Worm (Caenorhabditis elegans) whole organism, L4 larva: Measurements from ENCODE around the gene Y56A3A.28.
A peak's percentile ranks its signal among the peaks of the same experiment; 100 is the strongest.

Source experiments
- F10B5.3 ChIP-seq: sonication (generic microtip); optimal IDR thresholded peaks from 2 replicates; lab custom pipeline; 2016; ENCODE audit warnings: mild to moderate bottlenecking, missing genetic modification characterization, missing compliant biosample characterization
- Y105C5A.15 ChIP-seq: fragments of 200-800 bp; sonication (Bioruptor generic); IDR thresholded peaks from 2 replicates; pipeline ENCODE4 v1.3.6; 2022; ENCODE audit warnings: missing genetic modification characterization, missing compliant biosample characterization
- ZK546.5 ChIP-seq, 2 experiments: sonication (generic microtip); optimal IDR thresholded peaks; 2 replicates each; lab custom pipeline; 2017; ENCODE audit warnings: missing biosample characterization in 2 of 2, missing genetic modification characterization in 2 of 2
- aha-1 ChIP-seq: fragments of 150-350 bp; peaks from one replicate; lab custom pipeline; 2014; ENCODE audit warnings: missing biosample characterization, missing genetic modification characterization
- arid-1 ChIP-seq: fragments of 200-800 bp; sonication (Bioruptor generic); conservative IDR thresholded peaks from 2 replicates; pipeline ENCODE4 v1.3.6; 2022; ENCODE audit warnings: missing genetic modification reagents, missing genetic modification characterization, missing compliant biosample characterization
- ceh-20 ChIP-seq: fragments of 200-800 bp; sonication (Bioruptor generic); IDR thresholded peaks from 2 replicates; pipeline ENCODE4 v1.3.6; 2022; ENCODE audit warnings: missing genetic modification reagents, missing genetic modification characterization, missing compliant biosample characterization
- ceh-28 ChIP-seq: fragments of 150-350 bp; optimal IDR thresholded peaks from 2 replicates; lab custom pipeline; 2014; ENCODE audit warnings: missing biosample characterization, missing genetic modification reagents, missing genetic modification characterization
- ceh-44 ChIP-seq: fragments of 200-800 bp; sonication (Bioruptor generic); IDR thresholded peaks from 2 replicates; pipeline ENCODE4 v1.3.6; 2022; ENCODE audit warnings: missing genetic modification reagents, missing genetic modification characterization, missing compliant biosample characterization
- ctbp-1 ChIP-seq: fragments of 200-800 bp; sonication (Bioruptor generic); IDR thresholded peaks from 2 replicates; pipeline ENCODE4 v1.3.6; 2022; ENCODE audit warnings: missing genetic modification reagents, missing genetic modification characterization, missing compliant biosample characterization
- daf-16 ChIP-seq, 3 experiments: sonication (generic microtip); optimal IDR thresholded peaks; 2 replicates each; lab custom pipeline; 2016 to 2017; ENCODE audit warnings: missing genetic modification characterization in 3 of 3, missing genetic modification reagents in 3 of 3, mild to moderate bottlenecking in 2 of 3, missing compliant biosample characterization in 2 of 3, missing biosample characterization in 1 of 3, moderate library complexity in 1 of 3
- daf-19 ChIP-seq: fragments of 200-800 bp; sonication (Bioruptor generic); conservative IDR thresholded peaks from 2 replicates; pipeline ENCODE4 v1.3.6; 2022; ENCODE audit warnings: missing genetic modification characterization, missing compliant biosample characterization
- dpl-1 ChIP-seq: fragments of 150-350 bp; optimal IDR thresholded peaks from 2 replicates; lab custom pipeline; 2014; ENCODE audit warnings: missing biosample characterization, missing genetic modification reagents, missing genetic modification characterization
- dve-1 ChIP-seq: sonication (generic microtip); optimal IDR thresholded peaks from 2 replicates; lab custom pipeline; 2017; ENCODE audit warnings: antibody characterized with exemption, mild to moderate bottlenecking, missing genetic modification characterization, missing compliant biosample characterization; ENCODE audit not compliant: insufficient read depth
- gei-8 ChIP-seq: fragments of 200-800 bp; sonication (Bioruptor generic); optimal IDR thresholded peaks from 2 replicates; lab custom pipeline; 2018; ENCODE audit warnings: mild to moderate bottlenecking, missing genetic modification characterization, missing compliant biosample characterization
- hif-1 ChIP-seq, 2 experiments: sonication (generic microtip); optimal IDR thresholded peaks; 2 replicates each; lab custom pipeline; 2016 to 2017; ENCODE audit warnings: missing compliant biosample characterization in 2 of 2, missing genetic modification characterization in 2 of 2, missing genetic modification reagents in 2 of 2, missing genotype in 2 of 2, mild to moderate bottlenecking in 1 of 2
- lin-13 ChIP-seq: fragments of 150-350 bp; optimal IDR thresholded peaks from 2 replicates; lab custom pipeline; 2014; ENCODE audit warnings: missing biosample characterization, missing genetic modification reagents, missing genetic modification characterization
- lin-29 ChIP-seq: fragments of 200-800 bp; sonication (Bioruptor generic); IDR thresholded peaks from 2 replicates; pipeline ENCODE4 v1.3.6; 2022; ENCODE audit warnings: missing genetic modification reagents, missing genetic modification characterization, missing compliant biosample characterization
- lin-39 ChIP-seq: fragments of 150-350 bp; optimal IDR thresholded peaks from 2 replicates; lab custom pipeline; 2014; ENCODE audit warnings: missing biosample characterization, missing genetic modification reagents, missing genetic modification characterization
- lsy-2 ChIP-seq, 2 experiments: fragments of 150-350 bp in 1 of 2; sonication (generic microtip) in 1 of 2; optimal IDR thresholded peaks; 2 replicates each; lab custom pipeline; 2014 to 2017; ENCODE audit warnings: missing biosample characterization in 2 of 2, missing genetic modification characterization in 2 of 2
- mdt-29 ChIP-seq: fragments of 200-800 bp; sonication (Bioruptor generic); IDR thresholded peaks from 2 replicates; pipeline ENCODE4 v1.3.6; 2022; ENCODE audit warnings: missing genetic modification reagents, missing genetic modification characterization, missing compliant biosample characterization
- mxl-2 ChIP-seq: fragments of 200-800 bp; sonication (Bioruptor generic); conservative IDR thresholded peaks from 2 replicates; pipeline ENCODE4 v1.3.6; 2022; ENCODE audit warnings: missing genetic modification reagents, missing genetic modification characterization, missing compliant biosample characterization
- mxl-3 ChIP-seq: fragments of 200-800 bp; sonication (Bioruptor generic); optimal IDR thresholded peaks from 2 replicates; lab custom pipeline; 2018; ENCODE audit warnings: mild to moderate bottlenecking, missing genetic modification characterization, missing compliant biosample characterization
- nhr-41 ChIP-seq: fragments of 200-800 bp; sonication (Bioruptor generic); IDR thresholded peaks from 2 replicates; pipeline ENCODE4 v1.3.6; 2022; ENCODE audit warnings: missing genetic modification reagents, missing genetic modification characterization, missing compliant biosample characterization
- nhr-42 ChIP-seq: fragments of 200-800 bp; sonication (Bioruptor generic); IDR thresholded peaks from 2 replicates; pipeline ENCODE4 v1.3.6; 2022; ENCODE audit warnings: missing genetic modification characterization, missing compliant biosample characterization
- pha-4 ChIP-seq, 2 experiments: fragments of 150-350 bp in 1 of 2; fragments of 200-800 bp in 1 of 2; sonication (Bioruptor generic) in 1 of 2; IDR thresholded peaks in 1 of 2; optimal IDR thresholded peaks in 1 of 2; 2 replicates each; pipeline versions ENCODE4 v1.3.6 to Lab custom; 2014 to 2022; ENCODE audit warnings: missing genetic modification characterization in 2 of 2, missing genetic modification reagents in 2 of 2, missing biosample characterization in 1 of 2, missing compliant biosample characterization in 1 of 2
- pqm-1 ChIP-seq: sonication (generic microtip); optimal IDR thresholded peaks from 2 replicates; lab custom pipeline; 2017; ENCODE audit warnings: missing biosample characterization, missing genetic modification characterization
- set-16 ChIP-seq: fragments of 200-800 bp; sonication (Bioruptor generic); IDR thresholded peaks from 2 replicates; pipeline ENCODE4 v1.3.6; 2022; ENCODE audit warnings: missing genetic modification reagents, missing genetic modification characterization, missing compliant biosample characterization
- spr-1 ChIP-seq: sonication (generic microtip); optimal IDR thresholded peaks from 2 replicates; lab custom pipeline; 2016; ENCODE audit warnings: mild to moderate bottlenecking, missing genetic modification characterization, missing compliant biosample characterization
- unc-130 ChIP-seq: sonication (generic microtip); optimal IDR thresholded peaks from 2 replicates; lab custom pipeline; 2016; ENCODE audit warnings: missing genetic modification reagents, missing genetic modification characterization, missing compliant biosample characterization
- unc-39 ChIP-seq: sonication (generic microtip); optimal IDR thresholded peaks from 2 replicates; lab custom pipeline; 2017; ENCODE audit warnings: missing biosample characterization, missing genetic modification characterization
- unc-62 ChIP-seq, 3 experiments: fragments of 150-350 bp in 1 of 3; sonication (generic microtip); optimal IDR thresholded peaks in 2 of 3; peaks in 1 of 3; 1 replicate in 1 of 3; 2 replicates in 2 of 3; lab custom pipeline; 2014 to 2017; ENCODE audit warnings: missing biosample characterization in 3 of 3, missing genetic modification characterization in 3 of 3, missing genetic modification reagents in 3 of 3, missing genotype in 1 of 3
- vab-7 ChIP-seq: fragments of 200-800 bp; sonication (Bioruptor generic); IDR thresholded peaks from 2 replicates; pipeline ENCODE4 v1.3.6; 2022; ENCODE audit warnings: missing genetic modification reagents, missing genetic modification characterization, missing compliant biosample characterization
- zfp-2 ChIP-seq: sonication (generic microtip); optimal IDR thresholded peaks from 2 replicates; lab custom pipeline; 2016; ENCODE audit warnings: mild to moderate bottlenecking, missing genetic modification characterization, missing compliant biosample characterization
- ztf-11 ChIP-seq: fragments of 150-350 bp; optimal IDR thresholded peaks from 2 replicates; lab custom pipeline; 2014; ENCODE audit warnings: missing biosample characterization, missing genetic modification characterization

The Y56A3A.28 gene

ce11 chrIII:12003264-12003663 is 32.1 kb upstream of the Y56A3A.28 start (continued):
- no peak for TF ChIP-seq ctbp-1 (GFP tag; lab: Robert Waterston, UW)
- TF ChIP-seq unc-130: no peak
- TF ChIP-seq daf-19: no peak
- TF ChIP-seq ceh-28: no peak
- no peak for TF ChIP-seq unc-39 (tag; lab: Kevin White, UChicago)
- no peak for TF ChIP-seq zfp-2
- no peak for TF ChIP-seq ZK546.5 (tag; optimal IDR thresholded peaks at IDR 0.05; lab: Kevin White, UChicago)
- 0 out of 2 replicates have a peak, but pooled peaks have one; percentile 19 for TF ChIP-seq nhr-42
- TF ChIP-seq pqm-1 (tag; lab: Kevin White, UChicago): peak; percentile 75
- no peak for TF ChIP-seq ceh-20

ce11 chrIII:12002850-12003249 is 31.7 kb upstream of the Y56A3A.28 start, which contains the start of gene Y56A3A.33:
Y56A3A.33 (minus strand) TSS chrIII:12002950.
- no peak for TF ChIP-seq F10B5.3 (tag; lab: Kevin White, UChicago)
- TF ChIP-seq dpl-1 (GFP tag; lab: Kevin White, UChicago): no peak
- no peak for TF ChIP-seq arid-1 (GFP tag; lab: Robert Waterston, UW)

ce11 chrIII:11999543-11999942 is 28.4 kb upstream of the Y56A3A.28 start:
- peak; percentile 85 for TF ChIP-seq aha-1 (tag; lab: Kevin White, UChicago)
- TF ChIP-seq mxl-3 (GFP tag; lab: Kevin White, UChicago): no peak

ce11 chrIII:11995783-11996182 is 24.6 kb upstream of the Y56A3A.28 start:
- TF ChIP-seq nhr-41 (GFP tag; lab: Robert Waterston, UW): no peak
- no peak for TF ChIP-seq set-16 (GFP tag; lab: Robert Waterston, UW)
- no peak for TF ChIP-seq lin-13
- TF ChIP-seq Y105C5A.15 (GFP tag; lab: Robert Waterston, UW): no peak
- no peak for TF ChIP-seq lin-29 (GFP tag; lab: Robert Waterston, UW)
- TF ChIP-seq mxl-2 (GFP tag; lab: Robert Waterston, UW): no peak
- TF ChIP-seq lsy-2 (tag; optimal IDR thresholded peaks at IDR 0.05; lab: Kevin White, UChicago): no peak
- no peak for TF ChIP-seq daf-16 (GFP tag; optimal IDR thresholded peaks at IDR 0.05; lab: Kevin White, UChicago)
- no peak for TF ChIP-seq daf-16 (tag; optimal IDR thresholded peaks at IDR 0.05; lab: Kevin White, UChicago)
- no peak for TF ChIP-seq pha-4 (GFP tag; IDR thresholded peaks at IDR 0.05; lab: Robert Waterston, UW)
- no peak for TF ChIP-seq pha-4 (tag; optimal IDR thresholded peaks at IDR 0.05; lab: Kevin White, UChicago)
- TF ChIP-seq lin-39 (tag; lab: Kevin White, UChicago): no peak

- TF ChIP-seq mdt-29 (GFP tag; lab: Robert Waterston, UW) (no peak), gei-8 (no peak), ztf-11 (no peak), lin-13 (no peak), dve-1 (no peak), hif-1 (tag; optimal IDR thresholded peaks at IDR 0.05; lab: Kevin White, UChicago) (no peak), ceh-44 (GFP tag; lab: Robert Waterston, UW) (no peak), spr-1 (tag; lab: Kevin White, UChicago) (no peak), unc-62 (GFP tag; optimal IDR thresholded peaks at IDR 0.05 in 1 of 2; lab: Kevin White, UChicago) (peak in 1 of 2 experiments; percentile 94), unc-62 (tag; optimal IDR thresholded peaks at IDR 0.05; lab: Kevin White, UChicago) (no peak), vab-7 (no peak), set-16 (GFP tag; lab: Robert Waterston, UW) (peak; percentile 82)
Measured at ce11 chrIII:11991654-11992292, 20.6 kb upstream of the Y56A3A.28 start.
